Worm (Caenorhabditis elegans): ENCODE measurements around the gene B0273.1.

ce11 chrIV:5476468-5476867 lies 17.3 kb upstream of the B0273.1 start, which contains the start of gene T11F8.4:
- TF ChIP-seq W03F9.2 (tag; optimal IDR thresholded peaks at IDR 0.05) = no peak
- TF ChIP-seq him-1 (tag; optimal IDR thresholded peaks at IDR 0.05) = no peak
- no peak for TF ChIP-seq dao-5 (tag; optimal IDR thresholded peaks at IDR 0.05)
